Worm (Caenorhabditis elegans) whole organism, L4 larva: Measurements from ENCODE around the gene K09H11.9.

ENCODE experiments used
- R02D3.7 ChIP-seq: fragments of 150-350 bp; sonication (generic microtip); optimal IDR thresholded peaks from 3 replicates; lab custom pipeline; 2014; ENCODE audit warnings: missing biosample characterization, missing genetic modification characterization
- aly-2 ChIP-seq: sonication (generic microtip); optimal IDR thresholded peaks from 2 replicates; lab custom pipeline; 2018; ENCODE audit warnings: missing biosample characterization, missing genetic modification characterization
- ces-1 ChIP-seq: fragments of 150-350 bp; sonication (generic microtip); optimal IDR thresholded peaks from 4 replicates; lab custom pipeline; 2014; ENCODE audit warnings: missing biosample characterization, missing genetic modification reagents, missing genetic modification characterization
- lin-15B ChIP-seq: fragments of 150-350 bp; sonication (generic microtip); optimal IDR thresholded peaks from 3 replicates; lab custom pipeline; 2014; ENCODE audit warnings: missing biosample characterization, missing genetic modification characterization
- lsy-2 ChIP-seq, 2 experiments: fragments of 150-350 bp in 1 of 2; sonication (generic microtip) in 1 of 2; optimal IDR thresholded peaks; 2 replicates each; lab custom pipeline; 2014 to 2017; ENCODE audit warnings: missing biosample characterization in 2 of 2, missing genetic modification characterization in 2 of 2
- pha-4 ChIP-seq, 2 experiments: fragments of 150-350 bp in 1 of 2; fragments of 200-800 bp in 1 of 2; sonication (Bioruptor generic) in 1 of 2; IDR thresholded peaks in 1 of 2; optimal IDR thresholded peaks in 1 of 2; 2 replicates each; pipeline versions ENCODE4 v1.3.6 to Lab custom; 2014 to 2022; ENCODE audit warnings: missing genetic modification characterization in 2 of 2, missing genetic modification reagents in 2 of 2, missing biosample characterization in 1 of 2, missing compliant biosample characterization in 1 of 2
- rbr-2 ChIP-seq: sonication (generic microtip); optimal IDR thresholded peaks from 2 replicates; lab custom pipeline; 2016; ENCODE audit warnings: missing genotype, missing genetic modification characterization, missing compliant biosample characterization
- snpc-1.2 ChIP-seq: fragments of 200-800 bp; sonication (Bioruptor generic); IDR thresholded peaks from 2 replicates; pipeline ENCODE4 v1.3.6; 2022; ENCODE audit warnings: missing genetic modification reagents, missing genetic modification characterization, missing compliant biosample characterization
- unc-62 ChIP-seq, 3 experiments: fragments of 150-350 bp in 1 of 3; sonication (generic microtip); optimal IDR thresholded peaks in 2 of 3; peaks in 1 of 3; 1 replicate in 1 of 3; 2 replicates in 2 of 3; lab custom pipeline; 2014 to 2017; ENCODE audit warnings: missing biosample characterization in 3 of 3, missing genetic modification characterization in 3 of 3, missing genetic modification reagents in 3 of 3, missing genotype in 1 of 3

DNA sequence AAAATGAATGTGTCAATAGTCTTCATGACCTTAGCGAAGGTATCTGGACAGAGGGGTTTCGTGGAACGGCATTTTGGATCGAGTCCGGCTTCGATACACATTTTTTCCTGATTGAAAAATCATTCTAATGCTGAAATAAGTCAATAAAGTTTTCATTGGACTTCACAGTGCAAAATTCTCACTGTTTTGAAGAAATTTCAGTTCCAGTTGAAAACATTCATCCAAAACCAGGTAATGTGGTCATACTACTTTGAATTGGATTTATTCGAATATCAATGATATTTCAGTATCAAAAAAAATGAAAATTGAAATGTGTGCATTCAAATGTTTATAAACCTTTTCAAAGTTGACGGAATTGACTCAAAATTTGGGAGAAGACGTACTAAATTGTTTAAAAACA is 37.0 kb upstream of the K09H11.9 start, which contains the start of gene pgph-1:
- TF ChIP-seq aly-2 (no peak), lsy-2 (tag; optimal IDR thresholded peaks at IDR 0.05; lab: Kevin White, UChicago) (no peak), pha-4 (GFP tag; IDR thresholded peaks at IDR 0.05; lab: Robert Waterston, UW) (no peak), pha-4 (tag; optimal IDR thresholded peaks at IDR 0.05; lab: Kevin White, UChicago) (no peak), snpc-1.2 (no peak), ces-1 (no peak), lin-15B (tag; lab: Kevin White, UChicago) (no peak), unc-62 (GFP tag; optimal IDR thresholded peaks at IDR 0.05 in 1 of 2; lab: Kevin White, UChicago) (no peak), unc-62 (tag; optimal IDR thresholded peaks at IDR 0.05; lab: Kevin White, UChicago) (no peak), R02D3.7 (no peak), rbr-2 (no peak)
